Fruit fly (Drosophila melanogaster) whole organism, prepupa: ENCODE measurements around the gene CG32267.

Experiments
- CG10631 ChIP-seq: fragments of 200-800 bp; sonication (Bioruptor generic); optimal IDR thresholded peaks from 2 replicates; lab custom pipeline; 2016; ENCODE audit warnings: missing biosample characterization, missing genetic modification characterization
- CG32006 ChIP-seq: fragments of 200-800 bp; sonication (Bioruptor generic); optimal IDR thresholded peaks from 3 replicates; lab custom pipeline; 2017; ENCODE audit warnings: missing biosample characterization, mild to moderate bottlenecking, missing genetic modification characterization
- CG4318 ChIP-seq: fragments of 200-800 bp; sonication (Bioruptor generic); optimal IDR thresholded peaks from 3 replicates; lab custom pipeline; 2017; ENCODE audit warnings: missing biosample characterization, mild to moderate bottlenecking, missing genetic modification characterization
- CG6163 ChIP-seq: fragments of 200-800 bp; sonication (Bioruptor generic); IDR thresholded peaks from 3 replicates; pipeline ENCODE4 v1.3.6; 2022; ENCODE audit warnings: missing biosample characterization, missing genetic modification characterization
- CG6808 ChIP-seq: fragments of 200-800 bp; sonication (Bioruptor generic); optimal IDR thresholded peaks from 3 replicates; lab custom pipeline; 2017; ENCODE audit warnings: missing biosample characterization, missing genetic modification characterization, mild to moderate bottlenecking, moderate library complexity, missing genetic modification reagents
- CG8319 ChIP-seq: fragments of 200-800 bp; sonication (Bioruptor generic); optimal IDR thresholded peaks from 3 replicates; lab custom pipeline; 2016; ENCODE audit warnings: missing biosample characterization, missing genetic modification characterization
- Met ChIP-seq: fragments of 200-800 bp; sonication (Bioruptor generic); optimal IDR thresholded peaks from 3 replicates; lab custom pipeline; 2016; ENCODE audit warnings: missing biosample characterization, missing genetic modification characterization
- OdsH ChIP-seq: fragments of 200-800 bp; sonication (Bioruptor generic); optimal IDR thresholded peaks from 3 replicates; lab custom pipeline; 2016; ENCODE audit warnings: missing biosample characterization, missing genetic modification characterization
- acj6 ChIP-seq: fragments of 200-800 bp; sonication (Bioruptor generic); optimal IDR thresholded peaks from 3 replicates; lab custom pipeline; 2016; ENCODE audit warnings: missing biosample characterization, missing genetic modification characterization
- lz ChIP-seq: fragments of 200-800 bp; sonication (Bioruptor generic); optimal IDR thresholded peaks from 3 replicates; lab custom pipeline; 2016; ENCODE audit warnings: missing biosample characterization, missing genetic modification characterization
- svp ChIP-seq: fragments of 200-800 bp; sonication (Bioruptor generic); peaks from one replicate; lab custom pipeline; 2016; ENCODE audit warnings: missing biosample characterization, missing genetic modification characterization

DNA sequence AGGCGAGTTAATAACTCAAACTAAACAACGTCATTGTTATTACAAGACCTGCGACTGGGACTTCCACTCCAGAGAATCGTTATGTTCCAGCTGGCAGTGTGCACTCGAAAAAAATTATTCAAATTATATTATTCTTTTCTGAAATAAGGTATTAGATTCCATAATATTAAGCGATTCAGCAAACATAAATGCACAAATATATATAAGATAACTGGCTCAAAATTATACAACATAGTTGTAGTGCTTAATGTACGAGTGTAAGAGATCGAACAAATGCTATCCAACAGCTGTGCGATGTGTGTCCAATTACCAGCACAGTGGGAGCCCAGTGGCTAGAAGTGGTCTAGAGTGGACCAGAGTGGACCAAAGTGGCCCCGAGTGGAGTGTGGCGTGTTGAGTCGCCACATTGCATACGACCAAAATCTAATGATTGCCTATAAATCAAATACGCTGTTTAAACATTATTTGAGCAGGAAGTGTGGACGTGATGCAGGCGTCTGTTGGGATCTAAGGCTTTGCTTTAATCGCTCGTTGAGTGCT lies 27.6 kb downstream of the CG32267 start:
- TF ChIP-seq CG32006 (GFP tag; lab: Kevin White, UChicago), result peak; percentile 57
- no peak for TF ChIP-seq lz (GFP tag; lab: Kevin White, UChicago)
- peak; percentile 73 for TF ChIP-seq CG10631 (GFP tag; lab: Kevin White, UChicago)
- peak; percentile 55 for TF ChIP-seq CG6808 (GFP tag; lab: Kevin White, UChicago)
- no peak for TF ChIP-seq svp (GFP tag; lab: Kevin White, UChicago)
- peak; percentile 46 for TF ChIP-seq OdsH (GFP tag; lab: Kevin White, UChicago)
- peak; percentile 38 for TF ChIP-seq acj6
- peak; percentile 49; the same call in 2 of the 3 replicates for TF ChIP-seq CG6163 (GFP tag; lab: Robert Waterston, UW)
- peak; percentile 24 for TF ChIP-seq CG4318 (GFP tag; lab: Kevin White, UChicago)
- no peak for TF ChIP-seq CG8319 (GFP tag; lab: Kevin White, UChicago)
- no peak for TF ChIP-seq Met
